Worm (Caenorhabditis elegans) whole organism, L2 larva: ENCODE data around the gene F36D4.4.
"Not testable (repeated sequence)": the region's sequence is repeated elsewhere in the genome, so short reads cannot be mapped to it uniquely, and the experiment has no call there.

Experiments
- aly-2 ChIP-seq: fragments of 150-350 bp; optimal IDR thresholded peaks from 2 replicates; lab custom pipeline; 2014; ENCODE audit warnings: missing biosample characterization, missing genetic modification characterization
- ama-1 ChIP-seq: fragments of 150-350 bp; optimal IDR thresholded peaks from 2 replicates; lab custom pipeline; 2018; ENCODE audit warnings: inconsistent platforms
- ceh-82 ChIP-seq: fragments of 150-350 bp; optimal IDR thresholded peaks from 2 replicates; lab custom pipeline; 2014; ENCODE audit warnings: missing biosample characterization, missing genetic modification characterization
- elt-1 ChIP-seq: fragments of 150-350 bp; optimal IDR thresholded peaks from 2 replicates; lab custom pipeline; 2014; ENCODE audit warnings: missing biosample characterization, missing genetic modification characterization
- fos-1 ChIP-seq: fragments of 150-350 bp; optimal IDR thresholded peaks from 2 replicates; lab custom pipeline; 2014; ENCODE audit warnings: missing biosample characterization, missing genetic modification characterization
- lin-39 ChIP-seq: fragments of 150-350 bp; optimal IDR thresholded peaks from 2 replicates; lab custom pipeline; 2014; ENCODE audit warnings: missing biosample characterization, missing genetic modification reagents, missing genetic modification characterization
- lsy-2 ChIP-seq, 2 experiments: fragments of 150-350 bp in 1 of 2; sonication (generic microtip) in 1 of 2; optimal IDR thresholded peaks; 2 replicates each; lab custom pipeline; 2014 to 2017; ENCODE audit warnings: missing biosample characterization in 2 of 2, missing genetic modification characterization in 2 of 2
- nhr-12 ChIP-seq: fragments of 150-350 bp; optimal IDR thresholded peaks from 2 replicates; lab custom pipeline; 2014; ENCODE audit warnings: missing biosample characterization, missing genetic modification characterization
- nhr-25 ChIP-seq: fragments of 150-350 bp; sonication (generic microtip); optimal IDR thresholded peaks from 3 replicates; lab custom pipeline; 2014; ENCODE audit warnings: missing biosample characterization, missing genetic modification characterization
- peb-1 ChIP-seq: fragments of 150-350 bp; optimal IDR thresholded peaks from 2 replicates; lab custom pipeline; 2014; ENCODE audit warnings: missing biosample characterization, missing genetic modification characterization
- sma-3 ChIP-seq: sonication (generic microtip); optimal IDR thresholded peaks from 2 replicates; lab custom pipeline; 2016; ENCODE audit warnings: missing genetic modification reagents, missing genetic modification characterization, missing compliant biosample characterization

- not testable (repeated sequence) for TF ChIP-seq lsy-2 (tag; optimal IDR thresholded peaks at IDR 0.05; lab: Kevin White, UChicago); peb-1 (tag; lab: Kevin White, UChicago); sma-3; aly-2 (tag; lab: Kevin White, UChicago); fos-1 (tag; lab: Kevin White, UChicago); nhr-25 (tag; lab: Kevin White, UChicago); nhr-12 (tag; lab: Kevin White, UChicago); elt-1; lin-39 (tag; lab: Kevin White, UChicago); ceh-82; ama-1 (lab: Kevin White, UChicago)
Observed at ce11 chrV:9439315-9440002, 25.0 kb upstream of the F36D4.4 start, which contains the start of gene Y54B9A.1.
